Fruit fly (Drosophila melanogaster): Measurements from ENCODE around the gene CG6650.

dm6 chr3L:14005627-14006287 lies 25.5 kb upstream of the CG6650 start:
- no peak for TF ChIP-seq usp (GFP tag; optimal IDR thresholded peaks at IDR 0.05)
- TF ChIP-seq N (GFP tag; optimal IDR thresholded peaks at IDR 0.05), result no peak
- TF ChIP-seq HLH106 (tag; optimal IDR thresholded peaks at IDR 0.05), result no peak
- TF ChIP-seq dl (GFP tag; optimal IDR thresholded peaks at IDR 0.05; ENCODE audit: insufficient read depth in 1 of 2, partially characterized antibody in 2 of 2), result no peak
- TF ChIP-seq OdsH (GFP tag; optimal IDR thresholded peaks at IDR 0.05), result no peak
- no peak for TF ChIP-seq woc (GFP tag; optimal IDR thresholded peaks at IDR 0.05)

All from whole organism, wandering third instar larva.